Worm (Caenorhabditis elegans) whole organism, late embryonic: ENCODE results near the gene K08D9.4.
A peak's percentile ranks its signal among the peaks of the same experiment; 100 is the strongest.

Source experiments
- C08G9.2 ChIP-seq: sonication (generic microtip); optimal IDR thresholded peaks from 2 replicates; lab custom pipeline; 2016; ENCODE audit warnings: mild to moderate bottlenecking, missing genetic modification characterization, moderate library complexity, missing compliant biosample characterization
- F13H6.1 ChIP-seq: sonication (generic microtip); optimal IDR thresholded peaks from 2 replicates; lab custom pipeline; 2016; ENCODE audit warnings: missing genetic modification characterization, missing compliant biosample characterization
- K02D7.2 ChIP-seq: sonication (generic microtip); optimal IDR thresholded peaks from 2 replicates; lab custom pipeline; 2017; ENCODE audit warnings: mild to moderate bottlenecking, missing genetic modification characterization, missing compliant biosample characterization
- T23F11.4 ChIP-seq: fragments of 200-800 bp; sonication (Bioruptor generic); optimal IDR thresholded peaks from 2 replicates; lab custom pipeline; 2018; ENCODE audit warnings: mild to moderate bottlenecking, missing genetic modification characterization, missing compliant biosample characterization
- ama-1 ChIP-seq: fragments of 150-350 bp; optimal IDR thresholded peaks from 2 replicates; lab custom pipeline; 2014
- ceh-18 ChIP-seq: sonication (generic microtip); optimal IDR thresholded peaks from 2 replicates; lab custom pipeline; 2016; ENCODE audit warnings: missing genetic modification characterization, missing compliant biosample characterization
- ceh-2 ChIP-seq: sonication (generic microtip); optimal IDR thresholded peaks from 2 replicates; lab custom pipeline; 2016; ENCODE audit warnings: missing genotype, missing genetic modification characterization, missing compliant biosample characterization
- ceh-30 ChIP-seq: fragments of 150-350 bp; optimal IDR thresholded peaks from 2 replicates; lab custom pipeline; 2014; ENCODE audit warnings: missing biosample characterization, missing genetic modification characterization
- ceh-45 ChIP-seq: fragments of 200-800 bp; sonication (Bioruptor generic); IDR thresholded peaks from 2 replicates; pipeline ENCODE4 v1.3.6; 2022; ENCODE audit warnings: missing genetic modification reagents, missing genetic modification characterization, missing compliant biosample characterization
- dmd-4 ChIP-seq: sonication (generic microtip); optimal IDR thresholded peaks from 2 replicates; lab custom pipeline; 2016; ENCODE audit warnings: borderline replicate concordance, missing genetic modification characterization, missing compliant biosample characterization
- dve-1 ChIP-seq: sonication (generic microtip); optimal IDR thresholded peaks from 2 replicates; lab custom pipeline; 2017; ENCODE audit warnings: antibody characterized with exemption, mild to moderate bottlenecking, missing genetic modification characterization, missing compliant biosample characterization
- elt-2 ChIP-seq: sonication (generic microtip); optimal IDR thresholded peaks from 2 replicates; lab custom pipeline; 2016; ENCODE audit warnings: missing genetic modification reagents, missing genetic modification characterization, missing compliant biosample characterization
- fax-1 ChIP-seq: sonication (generic microtip); optimal IDR thresholded peaks from 2 replicates; lab custom pipeline; 2016; ENCODE audit warnings: missing genotype, missing genetic modification characterization, missing compliant biosample characterization
- fkh-10 ChIP-seq: fragments of 150-350 bp; optimal IDR thresholded peaks from 2 replicates; lab custom pipeline; 2014; ENCODE audit warnings: missing biosample characterization, missing genetic modification reagents, missing genetic modification characterization
- fkh-6 ChIP-seq: sonication (generic microtip); optimal IDR thresholded peaks from 2 replicates; lab custom pipeline; 2016; ENCODE audit warnings: missing genetic modification characterization, missing compliant biosample characterization
- hlh-13 ChIP-seq: fragments of 200-800 bp; sonication (Bioruptor generic); optimal IDR thresholded peaks from 2 replicates; lab custom pipeline; 2018; ENCODE audit warnings: mild to moderate bottlenecking, missing genetic modification characterization, missing compliant biosample characterization
- hlh-30 ChIP-seq: sonication (generic microtip); optimal IDR thresholded peaks from 2 replicates; lab custom pipeline; 2017; ENCODE audit warnings: antibody characterized with exemption, missing genetic modification characterization, missing compliant biosample characterization; ENCODE audit not compliant: insufficient read depth
- hlh-6 ChIP-seq: sonication (generic microtip); optimal IDR thresholded peaks from 2 replicates; lab custom pipeline; 2016; ENCODE audit warnings: missing genotype, missing genetic modification characterization, missing compliant biosample characterization
- lin-11 ChIP-seq: fragments of 200-800 bp; sonication (Bioruptor generic); optimal IDR thresholded peaks from 2 replicates; lab custom pipeline; 2018; ENCODE audit warnings: mild to moderate bottlenecking, missing genetic modification characterization, missing compliant biosample characterization
- mec-3 ChIP-seq: sonication (generic microtip); optimal IDR thresholded peaks from 2 replicates; lab custom pipeline; 2016; ENCODE audit warnings: borderline replicate concordance, missing genetic modification characterization, missing compliant biosample characterization
- nfya-1 ChIP-seq: sonication (generic microtip); optimal IDR thresholded peaks from 2 replicates; lab custom pipeline; 2017; ENCODE audit warnings: missing genetic modification characterization, mild to moderate bottlenecking, missing compliant biosample characterization, antibody characterized with exemption, moderate library complexity
- nhr-232 ChIP-seq: sonication (generic microtip); optimal IDR thresholded peaks from 2 replicates; lab custom pipeline; 2016; ENCODE audit warnings: missing genetic modification characterization, missing compliant biosample characterization
- npax-4 ChIP-seq: sonication (generic microtip); optimal IDR thresholded peaks from 2 replicates; lab custom pipeline; 2016; ENCODE audit warnings: missing genetic modification characterization, missing compliant biosample characterization
- odd-2 ChIP-seq: sonication (generic microtip); optimal IDR thresholded peaks from 2 replicates; lab custom pipeline; 2017; ENCODE audit warnings: antibody characterized with exemption, mild to moderate bottlenecking, missing genetic modification characterization, missing compliant biosample characterization
- pat-9 ChIP-seq: fragments of 200-800 bp; sonication (Bioruptor generic); optimal IDR thresholded peaks from 2 replicates; lab custom pipeline; 2018; ENCODE audit warnings: mild to moderate bottlenecking, missing genetic modification characterization, moderate library complexity, missing compliant biosample characterization
- pax-1 ChIP-seq: fragments of 150-350 bp; optimal IDR thresholded peaks from 2 replicates; lab custom pipeline; 2014; ENCODE audit warnings: missing biosample characterization, missing genetic modification characterization
- pha-4 ChIP-seq: fragments of 150-350 bp; optimal IDR thresholded peaks from 2 replicates; lab custom pipeline; 2018; ENCODE audit warnings: missing biosample characterization, missing genetic modification reagents, missing genetic modification characterization
- pqm-1 ChIP-seq: sonication (generic microtip); optimal IDR thresholded peaks from 2 replicates; lab custom pipeline; 2016; ENCODE audit warnings: missing genetic modification characterization, missing compliant biosample characterization
- ref-2 ChIP-seq: sonication (generic microtip); optimal IDR thresholded peaks from 2 replicates; lab custom pipeline; 2016; ENCODE audit warnings: missing genetic modification characterization, missing compliant biosample characterization
- sdc-2 ChIP-seq: sonication (generic microtip); optimal IDR thresholded peaks from 2 replicates; lab custom pipeline; 2016; ENCODE audit warnings: missing genotype, missing genetic modification characterization, missing compliant biosample characterization
- sox-2 ChIP-seq: fragments of 200-800 bp; sonication (Bioruptor generic); IDR thresholded peaks from 2 replicates; pipeline ENCODE4 v1.3.6; 2022; ENCODE audit warnings: missing genetic modification reagents, missing genetic modification characterization, missing compliant biosample characterization
- sox-4 ChIP-seq: sonication (generic microtip); optimal IDR thresholded peaks from 2 replicates; lab custom pipeline; 2017; ENCODE audit warnings: mild to moderate bottlenecking, missing genetic modification characterization, inconsistent platforms, missing compliant biosample characterization
- ttx-3 ChIP-seq: sonication (generic microtip); optimal IDR thresholded peaks from 2 replicates; lab custom pipeline; 2016; ENCODE audit warnings: missing genetic modification reagents, missing genetic modification characterization, missing compliant biosample characterization
- unc-42 ChIP-seq: sonication (generic microtip); optimal IDR thresholded peaks from 2 replicates; lab custom pipeline; 2016; ENCODE audit warnings: missing genotype, missing genetic modification characterization, missing compliant biosample characterization
- unc-86 ChIP-seq: sonication (generic microtip); optimal IDR thresholded peaks from 2 replicates; lab custom pipeline; 2016; ENCODE audit warnings: missing genetic modification characterization, missing compliant biosample characterization

Gene K08D9.4

DNA sequence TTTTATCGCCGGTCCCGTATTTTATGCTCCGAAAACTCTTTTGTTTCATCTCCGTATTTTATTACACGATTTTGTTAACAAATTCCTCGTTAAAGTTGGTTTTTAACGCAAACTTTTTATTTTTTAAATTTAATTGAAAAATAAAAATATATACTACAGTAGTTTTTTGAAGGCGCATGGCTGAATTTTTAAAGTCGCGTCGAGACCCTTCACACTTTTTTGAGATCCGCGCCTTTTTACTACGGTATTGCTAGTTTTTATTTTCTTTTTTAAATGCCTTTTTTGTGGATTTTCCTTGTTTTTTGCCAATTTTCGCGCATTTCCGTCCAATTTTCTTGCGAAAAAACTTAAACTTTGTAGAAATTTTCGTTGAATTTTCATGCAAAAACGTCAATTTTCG is 4.2 kb upstream of the K08D9.4 start:
- no peak for TF ChIP-seq pat-9 (tag; lab: Kevin White, UChicago)
- TF ChIP-seq K02D7.2 (tag; lab: Kevin White, UChicago) = no peak
- no peak for TF ChIP-seq sox-4 (tag; lab: Kevin White, UChicago)
- no peak for TF ChIP-seq fax-1
- TF ChIP-seq sdc-2 (tag; lab: Kevin White, UChicago) = no peak
- no peak for TF ChIP-seq pqm-1 (tag; lab: Kevin White, UChicago)
- no peak for TF ChIP-seq C08G9.2
- no peak for TF ChIP-seq fkh-6 (tag; lab: Kevin White, UChicago)

DNA sequence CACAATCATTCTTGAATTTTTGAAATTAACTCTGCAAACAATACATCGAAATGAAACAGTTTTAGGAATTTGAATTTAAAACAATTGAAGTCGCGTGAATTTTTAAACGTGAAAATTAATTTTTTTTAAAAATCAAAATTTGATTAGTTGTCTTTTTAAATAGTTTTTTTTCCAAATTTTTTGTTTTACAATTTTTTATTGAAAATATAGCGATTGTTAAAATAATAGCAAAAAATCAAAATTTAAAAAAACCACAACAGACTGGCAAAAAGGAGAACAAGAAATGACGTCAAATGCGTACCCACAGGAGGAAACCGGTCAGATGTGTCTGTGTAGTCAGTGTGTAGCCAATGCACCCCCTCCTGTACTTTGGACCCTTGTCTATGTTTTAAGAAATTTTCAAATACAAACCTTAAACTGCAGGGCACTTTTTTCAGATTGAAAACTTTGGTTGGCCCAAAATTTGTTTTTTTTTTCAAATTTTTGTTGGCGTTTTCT is 3.3 kb downstream of the K08D9.4 start, which contains the start of the genes Y73C8B.1 and Y73C8B.5:
Gene Y73C8B.1 (minus strand): TSS at position 51 of the 498 bp plus-strand sequence.
Gene Y73C8B.5 (plus strand): TSS at position 437 of the 498 bp plus-strand sequence.
- TF ChIP-seq ceh-45 (GFP tag; lab: Robert Waterston, UW) (no peak), odd-2 (tag; lab: Kevin White, UChicago) (no peak), unc-42 (tag; lab: Kevin White, UChicago) (no peak), mec-3 (tag; lab: Kevin White, UChicago) (no peak)

ce11 chrV:3195814-3196213 is 4.4 kb downstream of the K08D9.4 start:
- peak; percentile 89 for TF ChIP-seq nfya-1
- TF ChIP-seq sox-2 (GFP tag; lab: Robert Waterston, UW) = no peak
- TF ChIP-seq, all 69 proteins: peak for 1

ce11 chrV:3194952-3195450 is 5.2 kb downstream of the K08D9.4 start, which contains the start of gene Y73C8B.2:
Gene Y73C8B.2 (minus strand): TSS chrV:3195002.
- no peak for TF ChIP-seq odd-2 (tag; lab: Kevin White, UChicago)
- no peak for TF ChIP-seq lin-11 (tag; lab: Kevin White, UChicago)
- TF ChIP-seq mec-3 (tag; lab: Kevin White, UChicago) = no peak
- TF ChIP-seq F13H6.1 (tag; lab: Kevin White, UChicago) = no peak
- no peak for TF ChIP-seq ceh-18
- TF ChIP-seq unc-86 (tag; lab: Kevin White, UChicago) = no peak

ce11 chrV:3193091-3193608 is 7.1 kb downstream of the K08D9.4 start, which contains the start of the genes Y73C8B.3 and Y73C8B.9:
Gene Y73C8B.3 (minus strand): TSS chrV:3193237.
Gene Y73C8B.9 (plus strand): TSS chrV:3193558.
- peak; percentile 90 for TF ChIP-seq ceh-30 (tag; lab: Kevin White, UChicago)
- no peak for TF ChIP-seq odd-2 (tag; lab: Kevin White, UChicago)
- TF ChIP-seq elt-2 (tag; lab: Kevin White, UChicago) = peak; percentile 74

DNA sequence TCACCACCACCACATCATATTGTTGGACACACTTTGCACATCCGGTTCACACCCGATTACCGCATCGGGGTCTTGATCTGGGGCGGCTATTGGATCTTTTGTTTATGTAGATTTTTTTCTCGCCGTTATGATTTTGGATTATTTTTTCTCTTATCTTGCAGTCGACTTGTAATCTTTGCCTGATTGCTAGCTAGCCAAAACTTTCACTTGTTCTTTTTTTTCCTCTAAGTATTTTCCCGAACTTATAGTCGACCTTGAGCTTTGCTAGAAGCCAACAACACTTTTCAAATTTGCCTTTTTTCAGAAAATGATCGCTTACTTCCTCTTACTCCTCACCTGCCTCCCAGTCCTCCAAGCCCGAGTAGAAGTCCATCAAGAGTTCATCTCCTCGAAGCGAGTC is 12.2 kb downstream of the K08D9.4 start, which contains the start of gene lag-2:
Gene lag-2 (plus strand): TSS at position 301 of the 400 bp plus-strand sequence.
- TF ChIP-seq ttx-3 (tag; lab: Kevin White, UChicago) (no peak), nfya-1 (no peak), hlh-13 (GFP tag; lab: Kevin White, UChicago) (no peak), T23F11.4 (no peak)

- TF ChIP-seq dmd-4 (tag; lab: Kevin White, UChicago) (no peak), nhr-232 (no peak), fax-1 (no peak), pax-1 (no peak), ceh-2 (tag; lab: Kevin White, UChicago) (no peak), fkh-10 (GFP tag; lab: Kevin White, UChicago) (no peak), npax-4 (no peak), ama-1 (no peak), dve-1 (tag; lab: Kevin White, UChicago) (no peak), ref-2 (tag; lab: Kevin White, UChicago) (no peak), mec-3 (tag; lab: Kevin White, UChicago) (no peak), hlh-6 (no peak), pha-4 (tag; lab: Kevin White, UChicago) (no peak), unc-42 (tag; lab: Kevin White, UChicago) (no peak), hlh-30 (no peak)
Measured at ce11 chrV:3185855-3186254, 14.4 kb downstream of the K08D9.4 start.
